Worm (Caenorhabditis elegans): ENCODE measurements around the gene rol-8.

Gene rol-8

DNA sequence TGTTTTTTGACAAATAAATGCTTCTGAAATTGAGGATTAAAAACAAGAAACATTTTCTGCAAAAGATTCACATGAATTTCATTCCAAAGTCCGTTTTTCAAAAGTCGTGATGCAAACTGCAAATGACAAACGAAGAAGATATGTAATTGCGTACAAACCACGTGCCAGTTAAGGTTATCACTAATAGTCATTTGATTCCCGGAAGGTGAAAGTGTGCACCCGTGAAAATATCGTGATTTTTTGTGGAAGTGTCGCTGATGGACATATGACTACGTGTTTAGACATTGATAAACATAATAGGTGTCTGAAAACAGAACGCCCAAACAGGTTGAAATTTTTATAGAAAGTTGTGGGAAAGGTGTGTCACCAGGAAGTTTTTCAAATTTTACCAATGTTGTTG, 15.7 kb upstream of the rol-8 start (continued):
- TF ChIP-seq ets-4 (GFP tag; optimal IDR thresholded peaks at IDR 0.05): peak; percentile 75
- no peak for TF ChIP-seq lin-35 (GFP tag; optimal IDR thresholded peaks at IDR 0.05)
- TF ChIP-seq ztf-26 (tag; optimal IDR thresholded peaks at IDR 0.05): peak; percentile 63
- TF ChIP-seq egrh-3 (GFP tag; IDR thresholded peaks at IDR 0.05): no peak
- TF ChIP-seq F23B12.7 (tag; optimal IDR thresholded peaks at IDR 0.05; ENCODE audit: insufficient read depth): no peak
- no peak for TF ChIP-seq T07F8.4 (tag; optimal IDR thresholded peaks at IDR 0.05)
- TF ChIP-seq F55B11.4 (tag; optimal IDR thresholded peaks at IDR 0.05; ENCODE audit: borderline replicate concordance, insufficient read depth): no peak
- TF ChIP-seq Y56A3A.18 (GFP tag; IDR thresholded peaks at IDR 0.05): no peak
- peak; percentile 69; the same call in 1 of the 2 replicates for TF ChIP-seq C06A6.2 (GFP tag; conservative IDR thresholded peaks at IDR 0.05)
- no peak for TF ChIP-seq Y53F4B.3 (GFP tag; IDR thresholded peaks at IDR 0.05)
- TF ChIP-seq ekl-4 (GFP tag; IDR thresholded peaks at IDR 0.05): no peak
- no peak for TF ChIP-seq Y79H2A.3 (GFP tag; conservative IDR thresholded peaks at IDR 0.05)
- no peak for TF ChIP-seq ccch-3 (GFP tag; optimal IDR thresholded peaks at IDR 0.05)
- no peak for TF ChIP-seq lin-54 (GFP tag; optimal IDR thresholded peaks at IDR 0.05)
- no peak for TF ChIP-seq ztf-28 (GFP tag; IDR thresholded peaks at IDR 0.05)
- TF ChIP-seq lsy-27 (tag; optimal IDR thresholded peaks at IDR 0.05; ENCODE audit: borderline replicate concordance, insufficient read depth): no peak
- TF ChIP-seq attf-3 (GFP tag; conservative IDR thresholded peaks at IDR 0.05): no peak

DNA sequence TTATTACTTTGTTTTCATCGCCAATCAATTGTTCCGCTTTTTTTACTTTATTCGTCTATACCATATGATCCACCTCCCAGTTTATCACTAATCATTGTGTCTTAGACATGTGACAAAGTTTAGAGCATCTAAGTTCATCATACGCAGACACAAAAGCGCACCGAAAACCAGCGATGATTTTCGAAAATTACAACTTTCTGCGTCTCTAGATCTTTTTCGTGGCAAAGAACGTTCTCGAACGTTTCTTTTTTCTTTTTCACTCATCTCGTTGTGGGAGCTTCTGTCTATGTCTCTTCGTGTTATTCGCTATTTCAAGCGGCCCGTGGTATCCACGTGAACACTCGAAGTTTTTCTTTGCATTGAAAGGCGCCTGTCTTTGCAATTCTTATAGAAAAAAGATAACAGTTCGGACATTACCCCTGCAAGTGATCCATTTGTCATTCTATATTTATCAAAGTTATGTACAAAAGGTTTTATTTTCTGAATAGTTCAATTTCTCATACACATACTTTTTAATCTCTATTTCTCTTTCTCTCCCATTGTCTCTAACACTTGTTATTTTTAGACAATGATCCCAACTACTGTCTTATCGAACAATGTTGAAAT, 14.7 kb upstream of the rol-8 start, which contains the start of gene ZK1290.5:
Gene ZK1290.5 (plus strand): TSS at position 566 of the 606 bp plus-strand sequence.
- TF ChIP-seq ceh-91 (GFP tag; IDR thresholded peaks at IDR 0.05) (no peak), let-607 (tag; optimal IDR thresholded peaks at IDR 0.05) (peak; percentile 25 to 87), mcd-1 (GFP tag; IDR thresholded peaks at IDR 0.05) (no peak; the same call in 1 of the 2 replicates), him-1 (tag; optimal IDR thresholded peaks at IDR 0.05) (no peak), dpl-1 (GFP tag; optimal IDR thresholded peaks at IDR 0.05) (no peak), egl-44 (GFP tag; IDR thresholded peaks at IDR 0.05) (peak; percentile 45; the same call in 1 of the 2 replicates), Y79H2A.3 (GFP tag; conservative IDR thresholded peaks at IDR 0.05) (no peak), B0019.2 (GFP tag; conservative IDR thresholded peaks at IDR 0.05) (no peak), nhr-120 (GFP tag; IDR thresholded peaks at IDR 0.05) (no peak), pbrm-1 (GFP tag; IDR thresholded peaks at IDR 0.05) (no peak), sptf-2 (GFP tag; optimal IDR thresholded peaks at IDR 0.05) (no peak), hlh-26 (GFP tag; conservative IDR thresholded peaks at IDR 0.05) (no peak), B0035.1 (tag; optimal IDR thresholded peaks at IDR 0.05) (peak; percentile 31), tlf-1 (GFP tag; optimal IDR thresholded peaks at IDR 0.05) (peak; percentile 84), nhr-80 (tag; optimal IDR thresholded peaks at IDR 0.05) (peak; percentile 77), dox-1 (GFP tag; IDR thresholded peaks at IDR 0.05) (peak; percentile 72), attf-6 (GFP tag; IDR thresholded peaks at IDR 0.05) (no peak), sea-2 (GFP tag; IDR thresholded peaks at IDR 0.05) (no peak), ceh-100 (GFP tag; IDR thresholded peaks at IDR 0.05) (no peak), lin-35 (GFP tag; optimal IDR thresholded peaks at IDR 0.05) (no peak), rec-8 (tag; optimal IDR thresholded peaks at IDR 0.05) (no peak), repo-1 (tag; optimal IDR thresholded peaks at IDR 0.05) (peak; percentile 72), atf-7 (tag; optimal IDR thresholded peaks at IDR 0.05) (peak; percentile 84), Y95B8A.8 (GFP tag; IDR thresholded peaks at IDR 0.05) (no peak), let-526 (GFP tag; IDR thresholded peaks at IDR 0.05) (peak; percentile 83; the same call in 1 of the 2 replicates), nfyb-1 (GFP tag; IDR thresholded peaks at IDR 0.05) (peak; percentile 88), ztf-28 (GFP tag; IDR thresholded peaks at IDR 0.05) (no peak), zfh-2 (GFP tag; conservative IDR thresholded peaks at IDR 0.05) (no peak), ceh-40 (GFP tag; IDR thresholded peaks at IDR 0.05) (no peak), pha-4 (tag; optimal IDR thresholded peaks at IDR 0.05) (peak; percentile 80), ztf-3 (GFP tag; optimal IDR thresholded peaks at IDR 0.05) (peak; percentile 63), snpc-3.4 (tag; optimal IDR thresholded peaks at IDR 0.05) (no peak), F22D6.2 (tag; optimal IDR thresholded peaks at IDR 0.05) (peak; percentile 82)

All from whole organism, young adult.